Worm (Caenorhabditis elegans): Measurements from ENCODE around the gene K02E11.6.

Gene K02E11.6

DNA sequence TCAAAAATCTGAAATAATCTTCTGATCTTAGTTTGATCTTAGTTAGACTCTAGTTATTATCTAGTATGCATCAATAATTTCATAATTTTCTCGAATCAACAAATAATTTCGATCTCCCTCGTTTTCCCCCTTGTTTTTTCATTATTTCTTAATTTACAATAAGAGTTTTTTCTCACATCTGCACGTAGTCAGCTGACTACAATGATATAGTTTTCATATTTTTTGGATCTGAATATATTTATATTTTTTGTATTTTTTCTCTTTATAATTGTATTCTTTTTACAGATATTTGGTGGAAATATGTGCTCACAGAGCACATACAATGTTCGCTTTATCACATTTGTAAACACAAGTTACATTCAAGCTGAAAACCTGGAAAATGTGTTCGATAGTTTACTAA, 4.7 kb upstream of the K02E11.6 start, which contains the start of gene sre-7:
Gene sre-7 (plus strand): TSS at position 301 of the 400 bp plus-strand sequence.
- TF ChIP-seq ceh-9 (tag; optimal IDR thresholded peaks at IDR 0.05) (no peak), egl-5 (tag; optimal IDR thresholded peaks at IDR 0.05) (no peak), R02D3.7 (tag; optimal IDR thresholded peaks at IDR 0.05) (no peak), elt-2 (tag; optimal IDR thresholded peaks at IDR 0.05) (no peak), tbx-2 (tag; optimal IDR thresholded peaks at IDR 0.05) (no peak), mml-1 (tag; optimal IDR thresholded peaks at IDR 0.05) (no peak), skn-1 (tag; optimal IDR thresholded peaks at IDR 0.05) (no peak), nhr-25 (tag; optimal IDR thresholded peaks at IDR 0.05) (no peak), ztf-11 (tag; optimal IDR thresholded peaks at IDR 0.05) (no peak), ztf-4 (tag; optimal IDR thresholded peaks at IDR 0.05) (no peak), ceh-28 (tag; optimal IDR thresholded peaks at IDR 0.05) (no peak), nhr-76 (tag; optimal IDR thresholded peaks at IDR 0.05) (no peak), lsy-12 (tag; optimal IDR thresholded peaks at IDR 0.05) (no peak), egl-27 (tag; optimal IDR thresholded peaks at IDR 0.05) (no peak), pqm-1 (tag; optimal IDR thresholded peaks at IDR 0.05) (no peak), nhr-23 (tag; optimal IDR thresholded peaks at IDR 0.05) (no peak)

DNA sequence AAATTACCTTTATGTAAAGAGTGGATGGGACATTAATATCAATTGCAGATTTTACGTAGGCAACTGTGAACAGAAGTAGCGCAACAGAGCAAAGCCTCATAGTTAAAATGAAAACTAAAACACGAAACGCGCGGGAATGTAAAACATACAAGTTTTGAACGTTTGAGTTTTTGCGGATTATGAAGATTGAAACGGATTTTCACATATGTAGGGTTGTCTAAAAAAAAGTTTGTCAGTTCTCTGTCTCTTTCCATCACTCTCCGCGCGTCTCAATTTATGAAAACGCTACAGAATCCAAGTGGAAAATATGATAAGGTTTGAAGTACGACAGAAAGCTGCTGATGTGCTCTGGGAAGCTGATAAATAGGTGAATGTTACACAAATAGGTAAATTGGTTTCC, 1.8 kb upstream of the K02E11.6 start, which contains the start of gene K02E11.3:
Gene K02E11.3 (minus strand): TSS at position 101 of the 400 bp plus-strand sequence.
- TF ChIP-seq lin-15B (tag; optimal IDR thresholded peaks at IDR 0.05) (no peak), ceh-82 (tag; optimal IDR thresholded peaks at IDR 0.05) (no peak), unc-39 (tag; optimal IDR thresholded peaks at IDR 0.05) (no peak), ceh-28 (tag; optimal IDR thresholded peaks at IDR 0.05) (no peak), nhr-12 (tag; optimal IDR thresholded peaks at IDR 0.05) (no peak), nhr-67 (tag; optimal IDR thresholded peaks at IDR 0.05) (no peak), mml-1 (tag; optimal IDR thresholded peaks at IDR 0.05) (no peak), nhr-76 (tag; optimal IDR thresholded peaks at IDR 0.05) (no peak), ama-1 (optimal IDR thresholded peaks at IDR 0.05) (no peak), pha-4 (tag; optimal IDR thresholded peaks at IDR 0.05) (no peak), nhr-23 (tag; optimal IDR thresholded peaks at IDR 0.05) (no peak), fos-1 (tag; optimal IDR thresholded peaks at IDR 0.05) (no peak), elt-1 (tag; optimal IDR thresholded peaks at IDR 0.05) (no peak), eor-1 (tag; optimal IDR thresholded peaks at IDR 0.05) (no peak), ztf-4 (tag; optimal IDR thresholded peaks at IDR 0.05) (no peak)

- no peak for TF ChIP-seq elt-3 (tag; optimal IDR thresholded peaks at IDR 0.05)
Measured at ce11 chrV:14248025-14248424, 577 bp upstream of the K02E11.6 start, which contains the start of gene K02E11.4. K02E11.4 (minus strand) TSS chrV:14248125.

ce11 chrV:14252025-14252424, 3.4 kb downstream of the K02E11.6 start, which contains the start of gene K02E11.5:
K02E11.5 (plus strand) TSS chrV:14252325.
- no peak for TF ChIP-seq nhr-28 (tag; optimal IDR thresholded peaks at IDR 0.05)
- no peak for TF ChIP-seq nfya-1 (tag; optimal IDR thresholded peaks at IDR 0.05; ENCODE audit: insufficient read depth)
- no peak for TF ChIP-seq fkh-10 (GFP tag; optimal IDR thresholded peaks at IDR 0.05)
- no peak for TF ChIP-seq elt-1 (tag; optimal IDR thresholded peaks at IDR 0.05)

ce11 chrV:14254221-14254620, 5.6 kb downstream of the K02E11.6 start, which contains the start of gene K02E11.7:
K02E11.7 (minus strand) TSS chrV:14254321.
- TF ChIP-seq ztf-4 (tag; optimal IDR thresholded peaks at IDR 0.05) (no peak), elt-1 (tag; optimal IDR thresholded peaks at IDR 0.05) (no peak), unc-39 (tag; optimal IDR thresholded peaks at IDR 0.05) (no peak), fos-1 (tag; optimal IDR thresholded peaks at IDR 0.05) (no peak)

DNA sequence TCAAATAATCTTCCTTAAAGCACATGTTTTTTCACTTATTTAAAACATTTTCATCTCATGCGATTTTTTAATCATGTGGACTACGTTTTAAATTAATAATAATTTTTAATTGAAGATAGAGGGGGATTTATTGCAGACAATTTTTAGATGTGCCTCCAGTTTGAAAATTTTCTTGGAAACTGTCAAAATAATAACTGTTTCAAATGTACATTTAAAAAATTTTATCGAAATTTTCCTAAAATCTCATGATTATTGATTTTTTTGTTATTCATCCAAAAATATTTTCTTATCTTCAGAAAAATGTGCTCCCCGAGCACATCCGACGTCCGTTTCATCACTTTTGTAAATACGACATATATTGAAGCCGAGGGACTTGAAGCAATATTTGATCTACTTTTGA, 8.2 kb downstream of the K02E11.6 start, which contains the start of gene sre-8:
Gene sre-8 (plus strand): TSS at position 301 of the 400 bp plus-strand sequence.
- no peak for TF ChIP-seq skn-1 (tag; optimal IDR thresholded peaks at IDR 0.05)
- TF ChIP-seq hmg-11 (tag; optimal IDR thresholded peaks at IDR 0.05) = no peak
- TF ChIP-seq lsy-12 (tag; optimal IDR thresholded peaks at IDR 0.05) = no peak
- TF ChIP-seq sea-2 (GFP tag; optimal IDR thresholded peaks at IDR 0.05) = no peak
- TF ChIP-seq nhr-28 (tag; optimal IDR thresholded peaks at IDR 0.05) = no peak
- TF ChIP-seq nhr-23 (tag; optimal IDR thresholded peaks at IDR 0.05) = no peak
- TF ChIP-seq nhr-11 (tag; optimal IDR thresholded peaks at IDR 0.05) = no peak
- no peak for TF ChIP-seq lin-15B (tag; optimal IDR thresholded peaks at IDR 0.05)
- no peak for TF ChIP-seq tbx-2 (tag; optimal IDR thresholded peaks at IDR 0.05)
- TF ChIP-seq zag-1 (tag; optimal IDR thresholded peaks at IDR 0.05) = no peak
- TF ChIP-seq ZK546.5 (tag; optimal IDR thresholded peaks at IDR 0.05) = no peak
- TF ChIP-seq mdl-1 (tag; optimal IDR thresholded peaks at IDR 0.05) = no peak
